Fruit fly (Drosophila melanogaster) whole organism, embryonic: ENCODE results near the gene orion.
A peak's percentile ranks its signal among the peaks of the same experiment; 100 is the strongest.

Source experiments
- Aef1 ChIP-seq: fragments of 200-800 bp; sonication (Bioruptor generic); IDR thresholded peaks from 3 replicates; pipeline ENCODE4 v1.3.6; 2022; ENCODE audit warnings: missing biosample characterization, missing genetic modification characterization
- Bgb ChIP-seq: fragments of 200-800 bp; sonication (Bioruptor generic); IDR thresholded peaks from 2 replicates; pipeline ENCODE4 v1.3.6; 2022; ENCODE audit warnings: missing biosample characterization, missing genetic modification characterization; ENCODE audit not compliant: partially characterized antibody
- C15 ChIP-seq: fragments of 200-800 bp; sonication (Bioruptor generic); IDR thresholded peaks from 3 replicates; pipeline ENCODE4 v1.3.6; 2022; ENCODE audit warnings: missing biosample characterization, missing genetic modification characterization
- CG10209 ChIP-seq: fragments of 200-800 bp; sonication (Bioruptor generic); optimal IDR thresholded peaks from 3 replicates; lab custom pipeline; 2017; ENCODE audit warnings: missing biosample characterization, mild to moderate bottlenecking, missing genetic modification characterization, missing genetic modification reagents
- CG11560 ChIP-seq: fragments of 200-800 bp; sonication (Bioruptor generic); IDR thresholded peaks from 3 replicates; pipeline ENCODE4 v1.3.6; 2022; ENCODE audit warnings: missing biosample characterization, missing genetic modification characterization
- CG12071 ChIP-seq: fragments of 200-800 bp; sonication (Bioruptor generic); optimal IDR thresholded peaks from 3 replicates; lab custom pipeline; 2018; ENCODE audit warnings: missing biosample characterization, mild to moderate bottlenecking, missing genetic modification characterization
- CG12155 ChIP-seq: fragments of 200-800 bp; sonication (Bioruptor generic); optimal IDR thresholded peaks from 3 replicates; lab custom pipeline; 2016; ENCODE audit warnings: missing biosample characterization, missing genetic modification characterization
- CG15011 ChIP-seq: fragments of 200-800 bp; sonication (Bioruptor generic); optimal IDR thresholded peaks from 3 replicates; lab custom pipeline; 2018; ENCODE audit warnings: missing biosample characterization, mild to moderate bottlenecking, missing genetic modification characterization
- CG17186 ChIP-seq: fragments of 200-800 bp; sonication (Bioruptor generic); optimal IDR thresholded peaks from 3 replicates; lab custom pipeline; 2017; ENCODE audit warnings: missing biosample characterization, missing genetic modification reagents, missing genetic modification characterization
- CG31224 ChIP-seq: fragments of 200-800 bp; sonication (Bioruptor generic); IDR thresholded peaks from 2 replicates; pipeline ENCODE4 v1.3.6; 2022; ENCODE audit warnings: missing biosample characterization, missing genetic modification characterization
- CG3163 ChIP-seq: fragments of 200-800 bp; sonication (Bioruptor generic); optimal IDR thresholded peaks from 3 replicates; lab custom pipeline; 2016; ENCODE audit warnings: missing biosample characterization, missing genetic modification characterization
- CG34376 ChIP-seq: fragments of 200-800 bp; sonication (Bioruptor generic); optimal IDR thresholded peaks from 2 replicates; lab custom pipeline; 2018; ENCODE audit warnings: missing biosample characterization, mild to moderate bottlenecking, missing genetic modification characterization
- CG3726 ChIP-seq: fragments of 200-800 bp; sonication (Bioruptor generic); IDR thresholded peaks from 3 replicates; pipeline ENCODE4, ENCODE4 v1.3.6; 2022; ENCODE audit warnings: missing biosample characterization, missing genetic modification characterization
- CG4360 ChIP-seq: fragments of 200-800 bp; sonication (Bioruptor generic); IDR thresholded peaks from 2 replicates; pipeline ENCODE4 v1.3.6; 2022; ENCODE audit warnings: missing biosample characterization, missing genetic modification characterization
- CG8765 ChIP-seq: fragments of 200-800 bp; sonication (Bioruptor generic); IDR thresholded peaks from 2 replicates; pipeline ENCODE4 v1.3.6; 2022; ENCODE audit warnings: missing biosample characterization, missing genetic modification characterization
- CG9727 ChIP-seq: fragments of 200-800 bp; sonication (Bioruptor generic); optimal IDR thresholded peaks from 3 replicates; lab custom pipeline; 2017; ENCODE audit warnings: missing biosample characterization, mild to moderate bottlenecking, missing genetic modification characterization
- CTCF ChIP-seq: fragments of 200-800 bp; sonication (Bioruptor generic); optimal IDR thresholded peaks from 2 replicates; lab custom pipeline; 2017; ENCODE audit warnings: missing biosample characterization, mild to moderate bottlenecking, missing genetic modification characterization, moderate library complexity
- Camta ChIP-seq: fragments of 200-800 bp; sonication (Bioruptor generic); optimal IDR thresholded peaks from 2 replicates; lab custom pipeline; 2016; ENCODE audit warnings: missing biosample characterization, missing genetic modification characterization
- D19A ChIP-seq: fragments of 200-800 bp; optimal IDR thresholded peaks from 3 replicates; lab custom pipeline; 2019; ENCODE audit warnings: missing biosample characterization, mild to moderate bottlenecking, missing genetic modification characterization, moderate library complexity
- D19B ChIP-seq: fragments of 200-800 bp; sonication (Bioruptor generic); optimal IDR thresholded peaks from 2 replicates; lab custom pipeline; 2017; ENCODE audit warnings: missing biosample characterization, mild to moderate bottlenecking, missing genetic modification characterization
- Dad ChIP-seq: fragments of 200-800 bp; sonication (Bioruptor generic); optimal IDR thresholded peaks from 3 replicates; lab custom pipeline; 2016; ENCODE audit warnings: missing biosample characterization, missing genetic modification characterization
- Dfd ChIP-seq, 2 experiments: fragments of >200 bp; optimal IDR thresholded peaks; 2 replicates each; lab custom pipeline; 2017; ENCODE audit warnings: missing biosample characterization in 2 of 2, missing genetic modification characterization in 2 of 2
- Dip2 ChIP-seq: fragments of 200-800 bp; sonication (Bioruptor generic); IDR thresholded peaks from 2 replicates; pipeline ENCODE4 v1.3.6; 2022; ENCODE audit warnings: missing biosample characterization, missing genetic modification characterization
- Doc3 ChIP-seq: fragments of 200-800 bp; sonication (Bioruptor generic); IDR thresholded peaks from 3 replicates; pipeline ENCODE4 v1.3.6; 2022; ENCODE audit warnings: missing biosample characterization, missing genetic modification characterization; ENCODE audit not compliant: partially characterized antibody
- Eip74EF ChIP-seq, 2 experiments: fragments of 200-800 bp in 1 of 2; fragments of >200 bp in 1 of 2; sonication (Bioruptor generic) in 1 of 2; optimal IDR thresholded peaks; 2 replicates each; lab custom pipeline; 2017 to 2019; ENCODE audit warnings: missing biosample characterization in 2 of 2, missing genetic modification characterization in 2 of 2, mild to moderate bottlenecking in 1 of 2, moderate library complexity in 1 of 2
- HmgZ ChIP-seq: fragments of 200-800 bp; sonication (Bioruptor generic); optimal IDR thresholded peaks from 2 replicates; lab custom pipeline; 2018; ENCODE audit warnings: missing biosample characterization, mild to moderate bottlenecking, missing genetic modification characterization
- Hmr ChIP-seq: fragments of 200-800 bp; sonication (Bioruptor generic); optimal IDR thresholded peaks from 3 replicates; lab custom pipeline; 2017; ENCODE audit warnings: mild to moderate bottlenecking, missing biosample characterization, missing genetic modification reagents, missing genetic modification characterization
- Jarid2 ChIP-seq: fragments of 200-800 bp; sonication (Bioruptor generic); optimal IDR thresholded peaks from 3 replicates; lab custom pipeline; 2017; ENCODE audit warnings: mild to moderate bottlenecking, missing biosample characterization, missing genetic modification reagents, missing genetic modification characterization
- MTF-1 ChIP-seq: fragments of 200-800 bp; sonication (Bioruptor generic); optimal IDR thresholded peaks from 2 replicates; lab custom pipeline; 2018; ENCODE audit warnings: missing biosample characterization, mild to moderate bottlenecking, missing genetic modification characterization, borderline replicate concordance
- Max ChIP-seq: fragments of 200-800 bp; sonication (Bioruptor generic); optimal IDR thresholded peaks from 2 replicates; lab custom pipeline; 2016; ENCODE audit warnings: missing biosample characterization, mild to moderate bottlenecking, missing genetic modification characterization
- Oaz ChIP-seq: fragments of 200-800 bp; sonication (Bioruptor generic); IDR thresholded peaks from 2 replicates; pipeline ENCODE4 v1.3.6; 2022; ENCODE audit warnings: missing biosample characterization, missing genetic modification characterization
- Pdp1 ChIP-seq, 2 experiments: fragments of 200-800 bp; sonication (Bioruptor generic); optimal IDR thresholded peaks; 3 replicates each; lab custom pipeline; 2016; ENCODE audit warnings: missing biosample characterization in 2 of 2, missing genetic modification characterization in 2 of 2, mild to moderate bottlenecking in 1 of 2, moderate library complexity in 1 of 2
- Ravus ChIP-seq: fragments of 200-800 bp; sonication (Bioruptor generic); IDR thresholded peaks from 2 replicates; pipeline ENCODE4 v1.3.6; 2022; ENCODE audit warnings: missing biosample characterization, missing genetic modification characterization
- Sry-δ ChIP-seq: fragments of 200-800 bp; sonication (Bioruptor generic); optimal IDR thresholded peaks from 2 replicates; lab custom pipeline; 2016; ENCODE audit warnings: missing biosample characterization, missing genetic modification characterization
- Stat92E ChIP-seq, 3 experiments: fragments of >200 bp in 2 of 3; fragments of 200-800 bp in 1 of 3; sonication (Bioruptor generic) in 1 of 3; optimal IDR thresholded peaks; 2 replicates each; lab custom pipeline; 2017 to 2019; ENCODE audit warnings: missing biosample characterization in 3 of 3, missing genetic modification characterization in 3 of 3, mild to moderate bottlenecking in 1 of 3, moderate library complexity in 1 of 3
- cas ChIP-seq: fragments of 200-800 bp; sonication (Bioruptor generic); IDR thresholded peaks from 2 replicates; pipeline ENCODE4 v1.3.6; 2022; ENCODE audit warnings: missing biosample characterization, missing genetic modification characterization
- chn ChIP-seq: fragments of 200-800 bp; sonication (Bioruptor generic); optimal IDR thresholded peaks from 2 replicates; lab custom pipeline; 2016; ENCODE audit warnings: missing biosample characterization, missing genetic modification characterization
- da ChIP-seq: fragments of 200-800 bp; sonication (Bioruptor generic); optimal IDR thresholded peaks from 2 replicates; lab custom pipeline; 2016; ENCODE audit warnings: missing biosample characterization, missing genetic modification characterization
- esg ChIP-seq: fragments of 200-800 bp; sonication (Bioruptor generic); conservative IDR thresholded peaks from 2 replicates; pipeline ENCODE4 v1.3.6; 2022; ENCODE audit warnings: missing biosample characterization, missing genetic modification characterization
- grau ChIP-seq: fragments of 200-800 bp; optimal IDR thresholded peaks from 3 replicates; lab custom pipeline; 2019; ENCODE audit warnings: missing biosample characterization, mild to moderate bottlenecking, missing genetic modification characterization, moderate library complexity
- gt ChIP-seq: fragments of 200-800 bp; sonication (Bioruptor generic); IDR thresholded peaks from 2 replicates; pipeline ENCODE4 v1.3.6; 2022; ENCODE audit warnings: missing biosample characterization, missing genetic modification characterization
- hbn ChIP-seq: fragments of 200-800 bp; sonication (Bioruptor generic); IDR thresholded peaks from 2 replicates; pipeline ENCODE4 v1.3.6; 2022; ENCODE audit warnings: missing biosample characterization, missing genetic modification characterization; ENCODE audit not compliant: partially characterized antibody
- ind ChIP-seq: fragments of 200-800 bp; sonication (Bioruptor generic); optimal IDR thresholded peaks from 3 replicates; lab custom pipeline; 2016; ENCODE audit warnings: missing biosample characterization, missing genetic modification characterization
- jumu ChIP-seq: fragments of 200-800 bp; sonication (Bioruptor generic); optimal IDR thresholded peaks from 3 replicates; lab custom pipeline; 2016; ENCODE audit warnings: missing biosample characterization, missing genetic modification characterization
- lola ChIP-seq, 3 experiments: fragments of >200 bp in 2 of 3; fragments of 200-800 bp in 1 of 3; sonication (Bioruptor generic) in 1 of 3; optimal IDR thresholded peaks; 2 replicates each; lab custom pipeline; 2017 to 2019; ENCODE audit warnings: missing biosample characterization in 3 of 3, missing genetic modification characterization in 3 of 3, mild to moderate bottlenecking in 1 of 3, moderate library complexity in 1 of 3
- p53 ChIP-seq: fragments of 200-800 bp; sonication (Bioruptor generic); optimal IDR thresholded peaks from 2 replicates; lab custom pipeline; 2016; ENCODE audit warnings: missing biosample characterization, missing genetic modification characterization
- pros ChIP-seq: fragments of 200-800 bp; sonication (Bioruptor generic); optimal IDR thresholded peaks from 3 replicates; lab custom pipeline; 2019; ENCODE audit warnings: missing biosample characterization, mild to moderate bottlenecking, missing genetic modification characterization, moderate library complexity
- sens ChIP-seq: fragments of 200-800 bp; sonication (Bioruptor generic); peaks from one replicate; lab custom pipeline; 2016; ENCODE audit warnings: missing biosample characterization, missing genetic modification characterization
- vfl ChIP-seq: fragments of 200-800 bp; sonication (Bioruptor generic); optimal IDR thresholded peaks from 2 replicates; lab custom pipeline; 2016; ENCODE audit warnings: missing biosample characterization, missing genetic modification characterization

The orion gene

DNA sequence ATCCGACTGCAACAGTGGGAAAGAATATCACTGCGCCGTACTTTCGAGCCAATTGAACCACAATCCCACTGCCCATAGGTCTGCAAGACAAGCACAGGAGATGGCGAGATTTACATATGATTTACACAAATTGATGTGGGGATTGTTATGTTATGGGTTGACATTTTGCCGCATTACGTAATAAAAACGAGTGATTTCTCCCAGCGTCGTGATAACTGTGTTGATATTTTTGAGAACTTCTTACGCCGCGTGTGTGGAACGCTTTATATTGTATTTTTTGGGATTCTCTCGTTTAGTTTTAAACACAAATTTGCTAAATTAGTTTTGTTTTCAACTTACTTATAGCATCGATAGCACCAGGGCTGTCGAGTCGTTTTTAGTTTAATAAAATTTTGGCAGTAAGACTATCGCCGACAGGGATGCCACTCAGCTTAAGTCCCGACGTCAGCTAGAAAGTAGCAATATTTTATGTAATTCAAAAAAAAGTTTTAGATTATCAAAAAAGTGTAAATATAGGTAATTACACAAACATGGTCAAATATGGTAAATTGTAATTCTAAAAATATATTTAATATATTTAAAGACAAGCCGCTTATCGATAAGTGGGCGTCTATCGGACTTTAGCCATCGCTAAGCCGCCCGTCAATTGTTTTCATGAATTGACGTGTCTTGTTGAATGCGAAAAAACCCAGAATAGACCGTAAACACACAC, 53.1 kb downstream of the orion start, which contains the start of the genes CG45089, ND-MNLL and p115 (continued):
- TF ChIP-seq ind (GFP tag; lab: Kevin White, UChicago) (peak; percentile 64), grau (tag; lab: Kevin White, UChicago) (peak; percentile 61), lola (GFP tag; optimal IDR thresholded peaks at IDR 0.05; lab: Kevin White, UChicago) (peak in 1 of 3 experiments; percentile 58), Doc3 (GFP tag; lab: Robert Waterston, UW) (0 out of 3 replicates have a peak, but pooled peaks have one; percentile 48), CG11560 (no peak), Jarid2 (GFP tag; lab: Kevin White, UChicago) (no peak), Stat92E (GFP tag; optimal IDR thresholded peaks at IDR 0.05; lab: Kevin White, UChicago) (no peak), jumu (GFP tag; lab: Kevin White, UChicago) (no peak), D19B (GFP tag; lab: Kevin White, UChicago) (no peak), HmgZ (tag; lab: Kevin White, UChicago) (peak; percentile 55), cas (peak; percentile 55; the same call in 1 of the 2 replicates), CG8765 (GFP tag; lab: Robert Waterston, UW) (no peak), CG34376 (no peak), hbn (GFP tag; lab: Robert Waterston, UW) (peak; percentile 54), CG4360 (no peak), p53 (GFP tag; lab: Kevin White, UChicago) (peak; percentile 68), C15 (GFP tag; lab: Robert Waterston, UW) (no peak), Sry-δ (GFP tag; lab: Kevin White, UChicago) (peak; percentile 78), D19A (peak; percentile 33), Eip74EF (GFP tag; optimal IDR thresholded peaks at IDR 0.05; lab: Kevin White, UChicago) (peak in 1 of 2 experiments; percentile 23), esg (no peak; the same call in 1 of the 2 replicates), CG17186 (GFP tag; lab: Kevin White, UChicago) (peak; percentile 8), vfl (GFP tag; lab: Kevin White, UChicago) (peak; percentile 45), chn (GFP tag; lab: Kevin White, UChicago) (peak; percentile 28), Oaz (GFP tag; lab: Robert Waterston, UW) (peak; percentile 26; the same call in 1 of the 2 replicates), Ravus (GFP tag; lab: Robert Waterston, UW) (no peak; the same call in 1 of the 2 replicates), Dip2 (GFP tag; lab: Robert Waterston, UW) (no peak), Dad (GFP tag; lab: Kevin White, UChicago) (peak; percentile 4), Dfd (GFP tag; optimal IDR thresholded peaks at IDR 0.05; lab: Kevin White, UChicago) (no peak), CG15011 (GFP tag; lab: Kevin White, UChicago) (no peak), sens (GFP tag; lab: Kevin White, UChicago) (peak; percentile 88), Max (peak; percentile 57), Bgb (GFP tag; lab: Robert Waterston, UW) (peak; percentile 42), gt (GFP tag; lab: Robert Waterston, UW) (no peak), Aef1 (GFP tag; lab: Robert Waterston, UW) (peak; percentile 50; the same call in 2 of the 3 replicates), CG12071 (GFP tag; lab: Kevin White, UChicago) (no peak), CG10209 (GFP tag; lab: Kevin White, UChicago) (peak; percentile 25), CG12155 (peak; percentile 66), Pdp1 (GFP tag; optimal IDR thresholded peaks at IDR 0.05; lab: Kevin White, UChicago) (peak in 1 of 2 experiments; percentile 98), CG3726 (GFP tag; lab: Robert Waterston, UW) (no peak), Camta (GFP tag; lab: Kevin White, UChicago) (no peak), da (GFP tag; lab: Kevin White, UChicago) (no peak), MTF-1 (GFP tag; lab: Kevin White, UChicago) (no peak), Hmr (GFP tag; lab: Kevin White, UChicago) (peak; percentile 40), CTCF (GFP tag; lab: Kevin White, UChicago) (no peak), CG9727 (peak; percentile 71), pros (no peak), CG3163 (no peak), CG31224 (GFP tag; lab: Robert Waterston, UW) (no peak)
